Worm (Caenorhabditis elegans) whole organism, early embryonic: ENCODE results near the gene ZK686.1.

Experiments used
- B0310.2 ChIP-seq: sonication (generic microtip); optimal IDR thresholded peaks from 2 replicates; lab custom pipeline; 2016; ENCODE audit warnings: mild to moderate bottlenecking, missing genetic modification characterization, missing compliant biosample characterization
- F13C5.2 ChIP-seq: sonication (generic microtip); optimal IDR thresholded peaks from 2 replicates; lab custom pipeline; 2017; ENCODE audit warnings: mild to moderate bottlenecking, missing genetic modification characterization, inconsistent platforms, missing compliant biosample characterization
- aly-1 ChIP-seq: sonication (generic microtip); optimal IDR thresholded peaks from 2 replicates; lab custom pipeline; 2016; ENCODE audit warnings: missing genetic modification characterization, missing compliant biosample characterization
- ama-1 ChIP-seq: fragments of 150-350 bp; optimal IDR thresholded peaks from 2 replicates; lab custom pipeline; 2014
- ceh-13 ChIP-seq: fragments of 200-800 bp; sonication (Bioruptor generic); optimal IDR thresholded peaks from 2 replicates; lab custom pipeline; 2018; ENCODE audit warnings: mild to moderate bottlenecking, missing genetic modification characterization, missing compliant biosample characterization
- ceh-36 ChIP-seq: sonication (generic microtip); optimal IDR thresholded peaks from 2 replicates; lab custom pipeline; 2016; ENCODE audit warnings: missing genetic modification characterization, inconsistent platforms, missing compliant biosample characterization
- ets-7 ChIP-seq: sonication (generic microtip); optimal IDR thresholded peaks from 2 replicates; lab custom pipeline; 2016; ENCODE audit warnings: missing genotype, missing genetic modification characterization, missing compliant biosample characterization
- flt-1 ChIP-seq: fragments of 200-800 bp; sonication (Bioruptor generic); IDR thresholded peaks from 2 replicates; pipeline ENCODE4 v1.3.6; 2022; ENCODE audit warnings: missing genetic modification characterization, missing compliant biosample characterization
- hmbx-1 ChIP-seq: sonication (generic microtip); optimal IDR thresholded peaks from 2 replicates; lab custom pipeline; 2016; ENCODE audit warnings: mild to moderate bottlenecking, missing genetic modification characterization, missing compliant biosample characterization
- hmg-4 ChIP-seq: fragments of 200-800 bp; sonication (Bioruptor generic); optimal IDR thresholded peaks from 2 replicates; lab custom pipeline; 2018; ENCODE audit warnings: mild to moderate bottlenecking, missing genetic modification characterization, missing compliant biosample characterization
- hnd-1 ChIP-seq: sonication (generic microtip); optimal IDR thresholded peaks from 2 replicates; lab custom pipeline; 2016; ENCODE audit warnings: missing genetic modification characterization, missing compliant biosample characterization
- pes-1 ChIP-seq: fragments of 200-800 bp; sonication (Bioruptor generic); IDR thresholded peaks from 2 replicates; pipeline ENCODE4 v1.3.6; 2022; ENCODE audit warnings: missing genetic modification reagents, missing genetic modification characterization, missing compliant biosample characterization
- scrt-1 ChIP-seq: fragments of 200-800 bp; sonication (Bioruptor generic); IDR thresholded peaks from 2 replicates; pipeline ENCODE4 v1.3.6; 2022; ENCODE audit warnings: missing genetic modification characterization, missing compliant biosample characterization
- sea-1 ChIP-seq: fragments of 200-800 bp; sonication (Bioruptor generic); conservative IDR thresholded peaks from 2 replicates; pipeline ENCODE4 v1.3.6; 2022; ENCODE audit warnings: missing genetic modification characterization, missing compliant biosample characterization
- tbx-11 ChIP-seq: fragments of 200-800 bp; sonication (Bioruptor generic); IDR thresholded peaks from 2 replicates; pipeline ENCODE4 v1.3.6; 2022; ENCODE audit warnings: missing genetic modification characterization, missing compliant biosample characterization
- tbx-37 ChIP-seq: fragments of 200-800 bp; sonication (Bioruptor generic); conservative IDR thresholded peaks from 2 replicates; pipeline ENCODE4 v1.3.6; 2022; ENCODE audit warnings: missing genetic modification reagents, missing genetic modification characterization, missing compliant biosample characterization
- tra-4 ChIP-seq: sonication (generic microtip); optimal IDR thresholded peaks from 2 replicates; lab custom pipeline; 2017; ENCODE audit warnings: missing genetic modification characterization, missing compliant biosample characterization

The ZK686.1 gene

DNA sequence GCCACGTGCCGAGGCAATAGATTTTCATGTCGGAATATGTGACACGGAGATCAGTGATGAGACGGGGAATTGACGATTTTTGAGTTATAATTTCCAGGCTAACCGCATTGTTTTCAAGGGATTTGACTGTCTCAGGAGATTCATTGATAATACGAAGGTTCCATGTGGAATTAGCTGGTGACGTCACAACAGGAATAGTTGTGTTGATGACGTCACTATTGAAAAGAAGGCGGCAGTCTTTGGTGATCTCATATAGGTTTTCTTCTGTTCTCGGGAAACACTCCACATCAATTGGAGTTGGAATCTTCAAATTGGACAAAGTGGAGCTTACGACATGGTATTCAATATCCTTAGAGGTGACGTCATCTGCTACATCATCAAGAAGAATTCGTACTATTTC is 29.8 kb upstream of the ZK686.1 start:
- TF ChIP-seq tbx-11 (GFP tag; lab: Robert Waterston, UW) (no peak), pes-1 (GFP tag; lab: Robert Waterston, UW) (no peak), ceh-13 (GFP tag; lab: Kevin White, UChicago) (no peak), hmg-4 (GFP tag; lab: Kevin White, UChicago) (no peak)

DNA sequence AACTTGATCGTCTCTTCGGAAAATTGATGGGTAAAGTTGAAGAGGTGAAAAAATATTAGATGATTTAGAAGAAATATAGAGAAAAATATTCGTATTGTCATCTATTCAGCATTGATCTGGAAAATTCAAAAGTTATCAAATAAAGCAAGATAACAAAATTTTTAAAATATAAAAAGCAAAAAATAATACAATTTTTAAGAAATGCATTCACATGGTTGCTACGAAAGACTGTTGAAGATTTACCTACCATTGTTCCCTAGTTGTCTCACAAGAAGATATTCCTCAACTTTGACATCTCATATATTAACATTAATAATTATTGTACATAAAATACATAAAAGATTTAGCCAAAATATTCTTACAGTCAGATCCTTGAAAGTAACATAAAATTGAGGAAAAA is 18.6 kb upstream of the ZK686.1 start, which contains the start of gene cdh-3:
TSS of gene cdh-3 (minus strand) at position 101 of the 400 bp plus-strand sequence.
- TF ChIP-seq tbx-37 (no peak), ets-7 (tag; lab: Kevin White, UChicago) (no peak), ama-1 (lab: Kevin White, UChicago) (no peak), ceh-13 (GFP tag; lab: Kevin White, UChicago) (no peak), F13C5.2 (no peak), hnd-1 (tag; lab: Kevin White, UChicago) (no peak), tbx-11 (GFP tag; lab: Robert Waterston, UW) (no peak), hmg-4 (GFP tag; lab: Kevin White, UChicago) (no peak), scrt-1 (no peak), hmbx-1 (tag; lab: Kevin White, UChicago) (no peak), ceh-36 (tag; lab: Kevin White, UChicago) (no peak), sea-1 (GFP tag; lab: Robert Waterston, UW) (no peak), tra-4 (tag; lab: Kevin White, UChicago) (no peak), aly-1 (tag; lab: Kevin White, UChicago) (no peak), pes-1 (GFP tag; lab: Robert Waterston, UW) (no peak), B0310.2 (tag; lab: Kevin White, UChicago) (no peak)

DNA sequence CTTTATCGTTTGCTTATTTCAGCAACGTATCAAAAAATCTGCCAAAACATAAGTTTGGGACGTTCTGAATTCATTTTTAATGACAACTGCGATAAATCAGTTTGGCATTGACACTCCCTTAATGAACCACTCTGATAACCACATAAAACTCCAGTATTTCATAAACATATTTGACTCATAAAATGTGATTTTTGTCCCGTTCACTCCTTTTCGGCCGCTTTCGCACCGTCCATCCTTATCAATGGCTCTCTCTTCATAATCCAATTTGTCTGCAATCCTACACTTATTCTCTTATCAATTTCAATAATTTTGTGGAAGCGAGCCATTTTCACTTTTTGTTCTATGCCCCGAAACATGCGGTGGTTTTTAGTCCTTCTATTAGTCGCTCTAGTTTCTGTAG is 14.4 kb upstream of the ZK686.1 start, which contains the start of gene pcp-1:
TSS of gene pcp-1 (plus strand) at position 342 of the 400 bp plus-strand sequence.
- TF ChIP-seq flt-1 (GFP tag; lab: Robert Waterston, UW) (no peak), hmg-4 (GFP tag; lab: Kevin White, UChicago) (no peak), scrt-1 (no peak), B0310.2 (tag; lab: Kevin White, UChicago) (no peak), tbx-11 (GFP tag; lab: Robert Waterston, UW) (no peak), ama-1 (lab: Kevin White, UChicago) (no peak)

DNA sequence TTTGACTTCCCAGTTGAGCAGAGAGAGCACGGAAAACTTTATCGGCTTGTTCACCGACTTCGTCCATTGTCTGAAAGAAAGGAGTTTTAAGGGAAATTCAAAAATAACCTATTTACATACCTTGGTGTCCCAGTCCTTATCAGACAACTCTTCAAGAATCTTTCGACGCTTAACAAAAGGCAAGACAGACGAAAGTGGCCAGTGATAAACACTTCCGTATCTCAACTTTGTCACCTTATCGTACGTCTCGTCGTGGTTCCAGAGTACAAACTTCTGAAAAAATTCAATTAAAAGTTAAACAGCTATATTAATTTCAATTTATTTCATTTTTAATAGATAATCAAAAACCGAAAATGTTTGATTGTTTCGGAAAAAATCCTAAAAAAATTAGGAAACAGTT is 10.7 kb upstream of the ZK686.1 start:
- no peak for TF ChIP-seq hnd-1 (tag; lab: Kevin White, UChicago)
- TF ChIP-seq scrt-1: no peak
- TF ChIP-seq ceh-13 (GFP tag; lab: Kevin White, UChicago): no peak
- no peak for TF ChIP-seq B0310.2 (tag; lab: Kevin White, UChicago)
- no peak for TF ChIP-seq pes-1 (GFP tag; lab: Robert Waterston, UW)
- TF ChIP-seq ama-1 (lab: Kevin White, UChicago): no peak
- TF ChIP-seq hmbx-1 (tag; lab: Kevin White, UChicago): no peak

DNA sequence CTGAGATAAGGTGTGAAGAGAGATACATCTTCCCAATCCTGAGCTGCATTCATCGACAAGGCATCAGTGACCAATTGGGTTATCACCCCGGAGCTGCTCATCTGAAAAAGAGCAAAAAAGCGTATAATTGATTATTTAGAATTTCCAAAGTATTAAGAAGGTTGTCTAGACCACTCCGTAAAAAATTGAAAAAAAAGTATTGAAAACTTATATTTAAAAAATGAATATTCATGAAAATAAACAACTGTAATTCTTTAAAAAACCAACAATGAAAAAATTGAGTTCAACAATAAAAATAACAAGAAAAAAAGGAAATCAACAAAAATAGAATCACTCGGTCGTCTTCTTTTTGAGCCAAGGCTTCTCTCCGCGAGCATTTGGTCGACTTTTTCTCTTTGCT is 9.4 kb upstream of the ZK686.1 start, which contains the start of gene mtx-2:
TSS of gene mtx-2 (minus strand) at position 101 of the 400 bp plus-strand sequence.
- TF ChIP-seq ceh-13 (GFP tag; lab: Kevin White, UChicago) (no peak), tbx-11 (GFP tag; lab: Robert Waterston, UW) (no peak), sea-1 (GFP tag; lab: Robert Waterston, UW) (no peak), ama-1 (lab: Kevin White, UChicago) (no peak), F13C5.2 (no peak), B0310.2 (tag; lab: Kevin White, UChicago) (no peak), tra-4 (tag; lab: Kevin White, UChicago) (no peak), pes-1 (GFP tag; lab: Robert Waterston, UW) (no peak), ceh-36 (tag; lab: Kevin White, UChicago) (no peak)

DNA sequence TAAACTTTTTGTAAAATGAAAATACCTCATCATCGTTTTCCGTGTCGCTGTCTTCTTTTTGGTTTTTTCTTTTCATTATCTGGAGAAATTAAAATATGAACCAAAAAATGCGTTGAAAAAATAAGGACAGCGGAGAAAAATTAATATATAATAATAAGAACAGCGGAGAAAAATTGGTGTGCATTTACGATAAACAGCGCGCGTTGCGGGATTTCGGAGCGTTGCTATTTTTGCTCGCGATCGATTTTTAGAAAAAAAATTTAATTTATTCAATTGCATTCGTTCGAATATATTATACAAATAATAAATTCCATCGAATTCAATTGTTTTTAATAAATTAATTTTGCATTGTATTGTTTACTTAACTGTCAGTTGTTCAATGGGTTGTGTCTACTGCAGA is 7.0 kb upstream of the ZK686.1 start, which contains the start of gene ZK686.2:
TSS of gene ZK686.2 (minus strand) at position 79 of the 400 bp plus-strand sequence.
- TF ChIP-seq hmg-4 (GFP tag; lab: Kevin White, UChicago) (no peak), flt-1 (GFP tag; lab: Robert Waterston, UW) (no peak), tbx-11 (GFP tag; lab: Robert Waterston, UW) (no peak), ama-1 (lab: Kevin White, UChicago) (no peak), hmbx-1 (tag; lab: Kevin White, UChicago) (no peak), hnd-1 (tag; lab: Kevin White, UChicago) (no peak), tra-4 (tag; lab: Kevin White, UChicago) (no peak)

DNA sequence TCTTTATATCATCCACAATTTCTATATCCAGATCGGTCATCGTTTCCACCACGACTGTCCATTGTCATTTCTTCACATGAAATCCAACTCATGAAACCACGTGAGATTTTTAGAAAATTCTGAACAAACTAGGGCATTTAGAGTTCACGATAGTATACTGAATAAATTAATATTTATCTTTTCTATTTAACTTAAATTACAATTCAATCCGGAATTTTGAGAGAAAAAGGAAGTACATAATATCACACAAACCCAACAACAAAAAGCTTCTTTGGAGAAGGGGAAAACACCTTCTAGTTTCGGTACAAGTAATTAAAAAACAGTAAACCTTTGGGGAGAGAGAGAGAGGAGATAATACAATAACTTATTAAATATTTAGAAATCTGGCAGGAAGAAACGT is 5.5 kb upstream of the ZK686.1 start, which contains the start of gene ZK686.5:
TSS of gene ZK686.5 (minus strand) at position 101 of the 400 bp plus-strand sequence.
- TF ChIP-seq ceh-36 (tag; lab: Kevin White, UChicago): no peak
- TF ChIP-seq ama-1 (lab: Kevin White, UChicago): no peak
- no peak for TF ChIP-seq B0310.2 (tag; lab: Kevin White, UChicago)
- TF ChIP-seq hnd-1 (tag; lab: Kevin White, UChicago): no peak
- no peak for TF ChIP-seq hmg-4 (GFP tag; lab: Kevin White, UChicago)
- no peak for TF ChIP-seq scrt-1
- no peak for TF ChIP-seq sea-1 (GFP tag; lab: Robert Waterston, UW)
- no peak for TF ChIP-seq tbx-11 (GFP tag; lab: Robert Waterston, UW)
- TF ChIP-seq pes-1 (GFP tag; lab: Robert Waterston, UW): no peak
- no peak for TF ChIP-seq flt-1 (GFP tag; lab: Robert Waterston, UW)
- no peak for TF ChIP-seq ceh-13 (GFP tag; lab: Kevin White, UChicago)
- TF ChIP-seq aly-1 (tag; lab: Kevin White, UChicago): no peak
- TF ChIP-seq F13C5.2: no peak
- no peak for TF ChIP-seq hmbx-1 (tag; lab: Kevin White, UChicago)
- TF ChIP-seq ets-7 (tag; lab: Kevin White, UChicago): no peak
- no peak for TF ChIP-seq tra-4 (tag; lab: Kevin White, UChicago)
- TF ChIP-seq tbx-37: no peak
